Worm (Caenorhabditis elegans): ENCODE data around the gene art-1.
A peak's percentile ranks its signal among the peaks of the same experiment; 100 is the strongest.

DNA sequence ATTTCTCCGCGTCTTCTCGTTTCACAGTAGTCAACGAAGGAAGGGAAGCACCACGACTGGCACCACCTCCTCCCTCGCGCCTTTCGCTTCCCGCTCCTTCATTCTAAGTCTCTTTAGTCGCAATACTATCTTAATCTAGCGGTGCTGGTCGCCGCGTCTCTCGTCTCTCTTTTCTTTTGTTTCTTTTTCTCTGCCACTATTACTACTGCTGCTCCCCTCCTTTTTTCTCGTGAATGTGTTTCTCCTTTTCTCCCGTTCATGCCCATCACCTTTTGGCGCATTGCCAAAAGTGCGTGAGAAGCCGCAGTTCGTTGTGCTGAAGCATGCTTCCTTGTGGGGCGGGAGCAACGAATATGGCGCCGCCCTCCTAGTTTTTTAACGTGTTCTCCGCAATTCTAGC lies 45.5 kb downstream of the art-1 start:
- TF ChIP-seq W03F9.2 (tag; optimal IDR thresholded peaks at IDR 0.05) (peak; percentile 51), him-1 (tag; optimal IDR thresholded peaks at IDR 0.05) (peak; percentile 66)
